Fruit fly (Drosophila melanogaster) ovary, adult (tissue): ENCODE measurements around the gene CG17768.

ENCODE experiments used
- CG17801 ChIP-seq: fragments of 200-800 bp; optimal IDR thresholded peaks from 2 replicates; lab custom pipeline; 2019; ENCODE audit warnings: missing biosample characterization, mild to moderate bottlenecking, missing genetic modification characterization, moderate library complexity; ENCODE audit not compliant: partially characterized antibody

CG17768 gene

DNA sequence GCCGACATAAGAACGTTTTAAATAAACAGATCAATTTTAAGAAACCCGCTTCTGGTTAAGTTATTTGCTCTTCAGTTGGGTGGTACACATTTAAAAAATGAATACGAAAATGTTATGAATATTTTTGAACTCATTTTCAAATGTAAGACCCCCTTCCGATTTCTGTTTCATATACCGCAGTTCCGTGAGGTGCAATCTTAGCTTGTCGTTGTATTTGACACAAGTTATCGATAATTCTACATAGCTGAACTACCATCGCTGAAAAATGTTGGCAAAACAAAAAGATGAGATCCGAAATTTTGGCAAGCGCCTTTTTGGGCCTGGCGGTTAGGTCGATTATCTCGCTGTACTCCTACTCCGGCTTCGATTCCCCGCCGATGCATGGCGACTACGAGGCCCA is 25.1 kb downstream of the CG17768 start, which contains the start of gene gny:
Gene gny, plus strand, starts transcription at position 239 of the 400 bp plus-strand sequence.
- no peak for TF ChIP-seq CG17801 (GFP tag; lab: Kevin White, UChicago)

DNA sequence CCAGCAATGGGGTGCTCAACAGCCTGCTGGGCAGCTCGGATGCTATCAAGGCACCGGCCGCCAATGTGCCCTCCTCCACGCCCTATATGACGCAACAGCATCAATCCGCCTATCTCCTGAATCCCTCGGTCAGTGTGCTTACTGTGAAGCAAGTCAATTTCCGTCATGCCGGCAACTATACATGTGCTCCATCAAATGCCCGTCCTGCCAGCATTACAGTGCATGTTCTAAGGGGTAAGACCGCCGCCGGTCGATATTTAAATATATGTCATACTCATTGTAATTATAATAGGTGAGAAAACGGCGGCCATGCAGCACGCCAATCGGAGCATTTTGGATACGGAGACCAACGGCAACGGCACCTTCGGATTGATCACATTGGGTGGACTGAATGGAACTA is 26.4 kb downstream of the CG17768 start:
- TF ChIP-seq CG17801 (GFP tag; lab: Kevin White, UChicago), result no peak

DNA sequence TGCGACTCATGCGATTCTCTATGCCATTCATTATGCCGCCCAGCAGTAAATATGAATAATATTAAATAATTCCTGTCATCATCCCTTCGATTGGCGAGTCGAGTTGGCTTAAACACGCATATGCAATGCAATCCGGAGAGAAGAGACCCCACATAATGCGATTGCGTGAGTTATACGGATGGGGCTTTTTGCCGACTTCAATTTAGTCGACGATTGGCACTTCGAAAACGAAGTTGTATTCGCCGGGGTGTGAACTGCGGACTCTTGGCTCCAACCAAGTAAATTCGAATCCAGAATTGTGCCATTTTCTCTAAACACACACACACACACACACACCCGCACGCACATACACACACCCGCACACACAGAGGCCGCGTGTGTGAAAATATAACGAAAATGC is 28.7 kb downstream of the CG17768 start:
- TF ChIP-seq CG17801 (GFP tag; lab: Kevin White, UChicago), result no peak

DNA sequence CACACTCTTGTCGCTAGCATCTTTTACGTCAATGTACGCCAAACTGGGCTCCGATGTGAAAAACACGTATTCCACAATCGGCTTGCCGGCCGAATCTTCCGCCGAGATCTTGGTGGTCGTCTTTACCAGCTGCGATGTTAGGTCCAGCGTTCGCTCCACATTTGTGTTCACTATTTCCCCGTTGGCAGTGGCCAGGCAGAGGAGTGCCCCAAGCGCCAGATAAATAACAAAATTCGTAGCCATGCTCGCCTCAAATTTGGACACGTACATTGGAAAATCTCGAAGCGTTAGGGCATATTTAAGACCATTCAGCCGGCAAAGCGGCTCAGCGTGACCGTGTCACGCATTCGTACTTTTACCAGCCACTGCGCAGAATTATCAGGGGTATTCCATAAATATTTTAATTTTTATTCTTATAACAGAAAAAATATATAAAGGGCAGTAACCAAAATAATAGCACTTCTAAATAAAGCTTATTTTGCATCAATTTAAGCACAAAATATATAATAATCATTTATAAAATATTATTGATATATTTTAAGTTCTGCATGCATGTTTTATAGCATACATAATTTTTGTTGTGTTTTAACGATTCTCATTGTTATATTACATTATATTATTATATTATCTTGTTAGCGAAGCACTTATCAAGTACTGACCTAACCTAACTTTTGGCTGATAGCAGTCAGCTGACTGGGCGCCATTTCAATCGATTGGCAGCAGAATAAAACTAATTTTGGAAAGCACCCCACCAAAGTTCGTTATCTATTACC is 29.4 kb downstream of the CG17768 start, which contains the start of the genes CG33303 and dpr19:
Gene CG33303, minus strand, starts transcription at position 294 of the 773 bp plus-strand sequence.
Gene dpr19, plus strand, starts transcription at position 705 of the 773 bp plus-strand sequence.
- peak; percentile 59 for TF ChIP-seq CG17801 (GFP tag; lab: Kevin White, UChicago)

DNA sequence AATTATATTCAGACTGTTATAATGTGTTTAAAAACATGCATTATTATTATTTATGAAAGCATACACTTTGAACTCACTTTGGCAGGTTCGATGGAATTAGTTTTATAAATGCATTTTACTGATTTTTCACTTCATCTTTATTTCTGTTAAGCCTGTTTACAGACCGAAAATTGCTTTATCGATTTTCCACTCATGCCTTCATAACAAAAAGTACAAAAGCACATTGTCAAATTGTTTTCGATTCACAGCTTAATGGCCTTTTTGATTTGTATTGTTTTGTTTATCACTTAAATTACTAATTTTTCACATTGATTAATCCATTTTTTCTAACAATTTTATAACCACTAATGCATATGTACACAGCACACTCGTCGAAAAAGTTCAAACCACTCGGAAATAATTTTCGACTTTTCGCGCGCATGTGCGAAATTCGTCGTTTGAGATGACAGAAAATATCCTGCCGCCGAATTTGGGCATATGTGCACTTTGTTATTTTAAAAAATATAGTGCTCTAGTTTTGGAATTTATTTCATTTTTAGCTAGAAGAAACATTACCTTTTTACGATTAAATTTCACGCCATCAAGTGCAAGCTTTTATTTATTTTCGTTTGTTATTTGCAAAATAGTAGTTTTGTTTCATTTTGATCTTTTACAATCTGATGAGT is 31.3 kb downstream of the CG17768 start, which contains the start of gene rho-5:
Gene rho-5, minus strand, starts transcription at position 296 of the 665 bp plus-strand sequence.
- no peak for TF ChIP-seq CG17801 (GFP tag; lab: Kevin White, UChicago)

DNA sequence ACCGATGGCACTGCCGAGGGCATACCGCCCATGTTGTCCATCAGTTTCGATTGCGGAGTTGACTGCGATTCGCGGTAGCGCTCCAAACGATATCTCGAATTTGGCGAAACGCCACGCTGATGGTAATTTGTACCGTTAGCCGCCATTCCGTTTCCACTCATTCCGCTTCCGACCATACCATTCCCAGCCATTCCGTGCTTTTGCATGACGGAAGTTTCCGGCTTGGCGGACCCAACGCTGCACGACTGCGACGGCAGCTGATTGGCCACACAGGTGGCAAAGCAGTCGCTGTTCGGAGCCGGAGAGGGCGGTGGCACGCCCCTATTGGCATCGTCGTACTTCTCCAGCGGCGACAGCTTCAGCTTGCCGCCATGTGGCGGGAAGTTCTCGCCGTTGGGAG is 32.7 kb downstream of the CG17768 start:
- no peak for TF ChIP-seq CG17801 (GFP tag; lab: Kevin White, UChicago)

DNA sequence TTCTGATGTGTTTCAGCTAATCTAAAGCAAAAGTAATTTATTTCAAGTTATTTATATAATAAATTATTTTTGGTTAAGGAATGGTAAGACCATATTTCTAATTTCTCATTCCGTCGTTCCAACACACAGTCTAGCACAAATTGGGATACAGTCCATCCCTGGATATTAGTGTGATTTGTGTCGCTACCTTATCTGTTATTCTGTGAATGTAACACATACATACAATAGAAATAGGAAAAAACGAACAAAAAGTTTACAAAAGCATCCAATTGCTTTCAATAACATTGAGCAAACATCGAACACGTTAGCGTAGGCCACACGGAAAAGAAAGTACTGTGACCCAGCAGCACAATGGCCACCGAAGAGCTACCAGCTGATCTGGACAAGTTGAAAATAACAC is 38.5 kb downstream of the CG17768 start, which contains the start of gene CG5056:
Gene CG5056, plus strand, starts transcription at position 168 of the 400 bp plus-strand sequence.
- peak; percentile 67 for TF ChIP-seq CG17801 (GFP tag; lab: Kevin White, UChicago)

DNA sequence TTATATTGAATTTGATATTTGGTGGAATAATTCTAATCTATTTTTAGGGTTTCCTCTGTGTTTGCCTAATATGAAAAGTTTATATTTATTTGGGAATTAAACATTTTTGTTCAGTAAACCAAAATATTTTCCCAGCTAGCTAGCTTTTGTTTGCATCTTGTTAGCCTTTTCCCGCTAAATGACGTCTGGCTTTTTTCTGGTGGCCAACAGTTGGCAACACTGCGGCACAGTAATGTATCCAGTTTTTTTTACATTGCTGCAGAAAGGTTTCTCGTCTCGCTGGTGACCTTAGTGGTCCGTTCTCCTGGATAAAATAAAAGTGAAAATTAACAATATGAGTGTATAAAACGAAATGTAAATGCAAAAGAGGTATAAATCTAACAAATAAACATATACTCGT is 40.8 kb downstream of the CG17768 start, which contains the start of gene lft:
Gene lft, plus strand, starts transcription at position 243 of the 400 bp plus-strand sequence.
- no peak for TF ChIP-seq CG17801 (GFP tag; lab: Kevin White, UChicago)

DNA sequence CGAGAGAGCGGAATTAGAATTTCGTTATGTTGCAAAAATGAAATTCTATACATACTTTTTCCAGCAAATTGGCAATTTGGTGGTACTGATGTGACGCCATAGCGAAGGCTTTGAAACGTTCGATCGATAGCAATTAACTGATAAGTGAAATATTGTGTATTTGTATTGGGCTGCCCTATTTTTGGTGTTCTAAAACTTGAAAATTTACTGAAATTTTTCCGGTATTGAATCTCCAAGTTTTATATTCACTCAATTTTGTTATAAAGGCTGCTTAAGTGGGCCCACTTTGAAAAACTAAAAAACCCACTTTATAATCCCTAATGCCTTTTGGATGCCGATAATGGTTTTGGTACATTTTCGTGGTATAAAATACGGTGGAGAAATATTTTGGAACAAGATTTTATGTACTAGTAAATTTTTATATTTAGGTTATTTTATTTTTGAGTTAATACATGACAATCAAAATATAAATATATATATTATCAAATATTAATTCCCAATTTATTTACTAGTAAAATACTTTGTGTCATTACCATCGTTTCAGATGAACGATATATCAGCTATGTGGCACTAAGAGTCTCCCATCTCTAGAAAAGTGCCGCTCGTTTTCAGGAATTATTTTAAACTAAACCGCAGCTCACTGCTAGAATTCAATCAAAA is 42.5 kb downstream of the CG17768 start, which contains the start of the genes Cand1 and pim:
Gene Cand1, minus strand, starts transcription at position 300 of the 660 bp plus-strand sequence.
Gene pim, plus strand, starts transcription at position 582 of the 660 bp plus-strand sequence.
- TF ChIP-seq CG17801 (GFP tag; lab: Kevin White, UChicago), result no peak

DNA sequence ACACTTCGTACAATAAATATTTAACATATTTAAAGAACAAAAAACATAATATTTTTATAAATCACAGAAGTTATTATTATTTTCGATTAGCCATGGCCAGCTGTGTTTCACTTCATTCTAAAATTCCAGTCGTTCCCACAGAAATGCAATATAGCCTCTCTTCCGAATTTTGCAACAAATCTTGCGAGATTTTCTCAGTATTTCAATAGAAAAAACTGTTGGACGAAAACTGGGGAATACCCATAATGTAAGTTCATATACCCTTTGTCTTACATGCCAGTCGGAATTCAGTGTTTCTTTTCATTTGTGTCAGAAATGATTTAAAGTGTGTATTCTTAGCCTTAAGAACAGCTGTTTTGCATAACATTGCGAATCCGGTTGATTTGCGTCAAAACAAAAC is 48.5 kb downstream of the CG17768 start, which contains the start of the genes CtsL4 and ClpP:
Gene CtsL4, minus strand, starts transcription at position 90 of the 400 bp plus-strand sequence.
Gene ClpP, plus strand, starts transcription at position 288 of the 400 bp plus-strand sequence.
- TF ChIP-seq CG17801 (GFP tag; lab: Kevin White, UChicago), result no peak

DNA sequence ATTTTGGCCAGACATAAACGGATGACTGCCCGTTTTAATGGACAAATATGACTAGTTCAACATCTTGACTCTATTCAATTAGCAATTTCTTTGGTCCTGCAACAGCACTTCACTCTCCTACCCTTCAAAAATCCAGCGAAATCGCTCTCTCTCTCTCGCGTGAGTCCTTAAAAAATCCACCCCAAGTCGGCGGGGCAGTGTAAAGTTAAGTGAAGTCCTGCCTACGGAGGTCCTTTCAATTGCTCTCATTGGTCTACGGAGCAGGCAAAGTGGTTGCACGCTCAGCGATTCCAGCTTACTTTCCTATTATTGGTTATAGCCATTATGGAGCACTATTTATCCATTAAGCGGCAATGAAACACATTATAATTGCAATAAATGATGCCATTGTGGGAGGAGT is 51.1 kb downstream of the CG17768 start, which contains the start of gene CG34367:
Gene CG34367, minus strand, starts transcription at position 35 of the 400 bp plus-strand sequence.
- no peak for TF ChIP-seq CG17801 (GFP tag; lab: Kevin White, UChicago)
